Fruit fly (Drosophila melanogaster) Kc167 (cell line): ENCODE results near the gene CG4080.

Source experiments
- Sin3A ChIP-seq: fragments of >200 bp; optimal IDR thresholded peaks from 2 replicates; lab custom pipeline; 2018; ENCODE audit warnings: missing external identifiers
- h ChIP-seq: fragments of >200 bp; optimal IDR thresholded peaks from 3 replicates; lab custom pipeline; 2018; ENCODE audit warnings: missing external identifiers
- psq ChIP-seq: fragments of >200 bp; optimal IDR thresholded peaks from 2 replicates; lab custom pipeline; 2017; ENCODE audit warnings: missing external identifiers

DNA sequence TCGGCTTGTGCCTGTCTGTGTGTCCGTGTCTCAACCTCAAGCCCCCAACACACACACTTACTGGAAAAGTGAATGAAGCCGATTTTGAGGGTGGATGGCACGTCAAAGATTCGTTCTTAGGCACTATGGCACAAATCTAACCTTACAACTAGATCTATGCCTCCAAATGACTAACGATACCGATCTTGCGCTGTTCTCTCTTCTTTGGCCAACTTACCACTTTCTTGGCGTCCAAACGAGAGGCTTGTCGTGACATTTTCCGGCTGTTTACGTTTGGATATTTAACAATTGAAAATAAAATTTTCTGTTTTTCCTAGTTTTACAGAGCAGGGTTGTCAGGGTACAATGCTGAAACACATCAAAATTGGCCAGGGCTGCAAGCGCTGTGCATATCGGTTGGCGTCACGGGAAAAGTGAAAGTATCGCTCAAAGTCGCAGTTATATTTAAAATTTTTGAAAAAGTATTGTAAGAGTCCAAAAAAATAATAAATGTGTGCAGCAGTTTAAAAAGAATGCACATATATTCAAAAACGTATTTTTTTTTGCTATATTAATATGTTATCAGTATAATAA is 43.0 kb upstream of the CG4080 start, which contains the start of the genes Bet3 and Nf-YA:
- no peak for TF ChIP-seq h
- no peak for TF ChIP-seq psq
- TF ChIP-seq Sin3A: no peak
